Worm (Caenorhabditis elegans) whole organism, L4 larva: Measurements from ENCODE around the gene srh-199.

Experiments
- dpl-1 ChIP-seq: fragments of 150-350 bp; optimal IDR thresholded peaks from 2 replicates; lab custom pipeline; 2014; ENCODE audit warnings: missing biosample characterization, missing genetic modification reagents, missing genetic modification characterization
- lsy-2 ChIP-seq, 2 experiments: fragments of 150-350 bp in 1 of 2; sonication (generic microtip) in 1 of 2; optimal IDR thresholded peaks; 2 replicates each; lab custom pipeline; 2014 to 2017; ENCODE audit warnings: missing biosample characterization in 2 of 2, missing genetic modification characterization in 2 of 2
- snpc-4 ChIP-seq: fragments of 150-350 bp; optimal IDR thresholded peaks from 2 replicates; lab custom pipeline; 2014; ENCODE audit warnings: missing biosample characterization, missing genetic modification characterization
- unc-39 ChIP-seq: sonication (generic microtip); optimal IDR thresholded peaks from 2 replicates; lab custom pipeline; 2017; ENCODE audit warnings: missing biosample characterization, missing genetic modification characterization

DNA sequence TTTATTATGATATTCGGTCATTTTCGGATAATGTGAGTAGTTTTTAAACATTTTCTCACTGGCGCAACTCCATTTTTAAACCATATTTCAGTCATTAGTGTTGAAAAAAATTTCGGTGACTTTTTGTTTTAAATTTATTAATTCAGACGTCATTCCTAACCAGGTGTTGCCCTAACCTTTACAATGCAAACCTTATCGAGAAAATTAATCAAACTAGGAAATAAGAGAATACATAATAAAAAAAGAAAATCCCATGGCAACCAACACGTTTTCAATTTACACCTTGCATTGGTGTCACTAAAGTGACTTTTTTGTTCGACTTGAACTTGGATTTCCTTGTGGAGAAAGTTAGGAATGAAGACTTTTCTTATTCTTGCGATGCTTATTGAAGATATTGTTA lies 36.8 kb upstream of the srh-199 start, which contains the start of gene F36H9.2:
- no peak for TF ChIP-seq snpc-4 (tag; lab: Kevin White, UChicago)
- TF ChIP-seq dpl-1 (GFP tag; lab: Kevin White, UChicago) = no peak
- no peak for TF ChIP-seq unc-39
- no peak for TF ChIP-seq lsy-2 (tag; optimal IDR thresholded peaks at IDR 0.05; lab: Kevin White, UChicago)
